Fruit fly (Drosophila melanogaster): ENCODE measurements around the gene CG1368.
A peak's percentile ranks its signal among the peaks of the same experiment; 100 is the strongest.

Gene CG1368

DNA sequence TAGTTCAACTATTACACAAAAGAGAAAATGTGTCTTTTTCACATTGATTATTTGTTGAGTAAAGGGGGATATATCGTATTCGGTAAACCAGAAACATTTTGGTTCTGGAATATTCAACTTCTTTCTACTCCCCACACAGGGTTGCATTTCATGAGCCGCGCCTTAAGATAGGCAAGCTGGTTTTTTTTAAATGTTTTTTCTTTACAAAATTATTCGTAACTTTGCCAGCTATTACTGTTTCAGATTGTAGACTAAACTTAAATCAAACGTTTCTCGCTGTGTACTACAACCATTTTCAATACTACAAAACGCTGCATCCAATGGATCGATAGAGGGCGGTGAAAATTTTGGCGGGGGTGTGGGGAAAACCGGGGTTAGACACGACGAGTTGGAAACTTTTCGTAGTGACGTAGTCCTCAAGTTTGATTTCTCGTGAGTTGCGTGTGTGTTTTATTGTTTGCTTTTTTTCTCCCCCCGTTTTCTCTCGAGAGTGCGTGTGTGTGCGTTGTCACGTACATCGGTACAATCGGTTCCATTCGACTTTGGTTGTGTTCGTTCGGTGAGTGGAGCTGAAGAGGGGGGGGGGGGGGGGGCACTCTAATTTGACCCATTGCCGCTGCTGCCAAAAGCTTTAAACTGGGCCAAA is 39.1 kb downstream of the CG1368 start (continued):
- no peak for TF ChIP-seq CG5245 (GFP tag; optimal IDR thresholded peaks at IDR 0.05)
- TF ChIP-seq CG6683 (GFP tag; optimal IDR thresholded peaks at IDR 0.05): no peak
- no peak for TF ChIP-seq CG6654 (GFP tag; optimal IDR thresholded peaks at IDR 0.05)
- TF ChIP-seq da (GFP tag; optimal IDR thresholded peaks at IDR 0.05): no peak
- TF ChIP-seq TFAM (GFP tag; optimal IDR thresholded peaks at IDR 0.05): no peak
- TF ChIP-seq Vsx1 (GFP tag; optimal IDR thresholded peaks at IDR 0.05): no peak
- TF ChIP-seq HHEX (GFP tag; optimal IDR thresholded peaks at IDR 0.05): peak; percentile 61
- no peak for TF ChIP-seq CG2129 (GFP tag; IDR thresholded peaks at IDR 0.05; ENCODE audit: partially characterized antibody)
- peak; percentile 28 for TF ChIP-seq Dad (GFP tag; optimal IDR thresholded peaks at IDR 0.05)
- TF ChIP-seq CG7839 (tag; optimal IDR thresholded peaks at IDR 0.05): peak; percentile 46
- TF ChIP-seq Antp (GFP tag; optimal IDR thresholded peaks at IDR 0.05): peak; percentile 22
- peak; percentile 45; the same call in 1 of the 2 replicates for TF ChIP-seq seq (GFP tag; IDR thresholded peaks at IDR 0.05)
- peak; percentile 51; the same call in 1 of the 3 replicates for TF ChIP-seq dysf (GFP tag; IDR thresholded peaks at IDR 0.05)
- TF ChIP-seq ranshi (GFP tag; IDR thresholded peaks at IDR 0.05): no peak
- TF ChIP-seq Nf-YA (GFP tag; IDR thresholded peaks at IDR 0.05): no peak
- no peak for TF ChIP-seq salm (tag; optimal IDR thresholded peaks at IDR 0.05)
- peak; percentile 95 for TF ChIP-seq CG2116 (GFP tag; optimal IDR thresholded peaks at IDR 0.05)
- TF ChIP-seq CG6272 (GFP tag; IDR thresholded peaks at IDR 0.05): no peak
- TF ChIP-seq CG17328 (GFP tag; IDR thresholded peaks at IDR 0.05): 0 out of 2 replicates have a peak, but pooled peaks have one; percentile 8
- no peak for TF ChIP-seq zen2 (GFP tag; IDR thresholded peaks at IDR 0.05; ENCODE audit: partially characterized antibody)
- peak; percentile 28 for TF ChIP-seq CG8388 (GFP tag; optimal IDR thresholded peaks at IDR 0.05)
- peak; percentile 14 for TF ChIP-seq CG15269 (tag; optimal IDR thresholded peaks at IDR 0.05)
- TF ChIP-seq Chrac-16 (GFP tag; optimal IDR thresholded peaks at IDR 0.05): no peak
- no peak for TF ChIP-seq Hey (tag; optimal IDR thresholded peaks at IDR 0.05)
- TF ChIP-seq CG13287 (GFP tag; IDR thresholded peaks at IDR 0.05; ENCODE audit: partially characterized antibody): no peak
- no peak for TF ChIP-seq CG8281 (tag; optimal IDR thresholded peaks at IDR 0.05)
- no peak for TF ChIP-seq Elba2 (GFP tag; optimal IDR thresholded peaks at IDR 0.05)
- no peak for TF ChIP-seq Doc2 (GFP tag; IDR thresholded peaks at IDR 0.05)
- TF ChIP-seq CG10543 (GFP tag; optimal IDR thresholded peaks at IDR 0.05): peak; percentile 7
- TF ChIP-seq so (GFP tag; IDR thresholded peaks at IDR 0.05): no peak
- TF ChIP-seq zfh2 (GFP tag; optimal IDR thresholded peaks at IDR 0.05): peak; percentile 5
- TF ChIP-seq Hmr (GFP tag; optimal IDR thresholded peaks at IDR 0.05): peak; percentile 12
- TF ChIP-seq hth (optimal IDR thresholded peaks at IDR 0.05): no peak
- no peak for TF ChIP-seq btn (GFP tag; optimal IDR thresholded peaks at IDR 0.05)
- TF ChIP-seq Usf (GFP tag; optimal IDR thresholded peaks at IDR 0.05): no peak
- TF ChIP-seq ac (GFP tag; optimal IDR thresholded peaks at IDR 0.05): no peak
- TF ChIP-seq CG9437 (GFP tag; optimal IDR thresholded peaks at IDR 0.05): peak; percentile 35
- TF ChIP-seq slp2 (GFP tag; optimal IDR thresholded peaks at IDR 0.05): peak; percentile 18
- TF ChIP-seq gro (GFP tag; optimal IDR thresholded peaks at IDR 0.05): no peak
- TF ChIP-seq wek (GFP tag; optimal IDR thresholded peaks at IDR 0.05): no peak
- TF ChIP-seq CrebB (tag; optimal IDR thresholded peaks at IDR 0.05): no peak
- no peak for TF ChIP-seq gsb (GFP tag; IDR thresholded peaks at IDR 0.05)
- peak; percentile 64 for TF ChIP-seq cg (GFP tag; optimal IDR thresholded peaks at IDR 0.05)
- peak; percentile 50 for TF ChIP-seq CG2120 (GFP tag; optimal IDR thresholded peaks at IDR 0.05)
- TF ChIP-seq Hsf (GFP tag; optimal IDR thresholded peaks at IDR 0.05): peak; percentile 18
- no peak for TF ChIP-seq CG18011 (GFP tag; optimal IDR thresholded peaks at IDR 0.05)
- TF ChIP-seq CG2889 (GFP tag; IDR thresholded peaks at IDR 0.05): no peak
- no peak for TF ChIP-seq CG14965 (GFP tag; optimal IDR thresholded peaks at IDR 0.05; ENCODE audit: borderline replicate concordance)
- peak; percentile 59 for TF ChIP-seq row (GFP tag; IDR thresholded peaks at IDR 0.05)
- TF ChIP-seq Hand (GFP tag; optimal IDR thresholded peaks at IDR 0.05): no peak

Measured in whole organism, embryonic.